Worm (Caenorhabditis elegans): ENCODE measurements around the gene nlp-24.

nlp-24 gene

ce11 chrV:11615948-11616681 is at the start of gene nlp-24:
Gene nlp-24, plus strand, starts transcription at chrV:11616376.
- no peak for TF ChIP-seq aly-1 (tag; optimal IDR thresholded peaks at IDR 0.05)
- TF ChIP-seq tra-4 (tag; optimal IDR thresholded peaks at IDR 0.05): no peak
- no peak for TF ChIP-seq B0310.2 (tag; optimal IDR thresholded peaks at IDR 0.05)
- no peak for TF ChIP-seq tbx-11 (GFP tag; IDR thresholded peaks at IDR 0.05)
- TF ChIP-seq tbx-37 (GFP tag; conservative IDR thresholded peaks at IDR 0.05): no peak
- no peak for TF ChIP-seq ceh-13 (GFP tag; optimal IDR thresholded peaks at IDR 0.05)
- no peak for TF ChIP-seq pes-1 (GFP tag; IDR thresholded peaks at IDR 0.05)
- TF ChIP-seq scrt-1 (GFP tag; IDR thresholded peaks at IDR 0.05): no peak
- no peak for TF ChIP-seq hmg-4 (GFP tag; optimal IDR thresholded peaks at IDR 0.05)
- no peak for TF ChIP-seq flt-1 (GFP tag; IDR thresholded peaks at IDR 0.05)
- no peak for TF ChIP-seq ets-7 (tag; optimal IDR thresholded peaks at IDR 0.05)
- TF ChIP-seq hmbx-1 (tag; optimal IDR thresholded peaks at IDR 0.05): no peak
- TF ChIP-seq ama-1 (optimal IDR thresholded peaks at IDR 0.05): no peak

DNA sequence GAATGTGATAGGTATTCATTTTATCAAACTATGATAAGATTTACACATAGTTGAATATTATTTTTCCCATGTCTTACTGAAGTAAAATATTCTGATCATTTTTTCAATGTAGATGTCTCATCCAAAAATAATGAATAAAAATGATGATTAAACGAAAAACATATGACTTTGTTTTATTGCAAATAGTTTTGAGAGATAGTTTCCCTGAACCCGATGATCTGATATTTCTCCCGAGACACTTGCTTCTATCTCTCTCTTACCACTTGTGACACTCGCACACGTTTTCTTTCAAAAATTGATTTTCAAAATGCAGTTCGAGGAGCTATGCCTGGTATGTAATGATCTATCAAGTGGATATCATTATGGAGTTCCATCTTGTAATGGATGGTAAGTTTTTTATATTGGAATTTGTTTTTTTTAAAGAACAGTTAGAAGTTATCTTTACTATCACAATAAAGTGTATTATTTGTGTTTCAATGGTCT is 46.0 kb upstream of the nlp-24 start, which contains the start of the genes nhr-101 and pms-2:
Gene nhr-101 (plus strand): TSS at position 308 of the 483 bp plus-strand sequence.
Gene pms-2 (minus strand): TSS at position 433 of the 483 bp plus-strand sequence.
- TF ChIP-seq flt-1 (GFP tag; IDR thresholded peaks at IDR 0.05) (no peak), ceh-13 (GFP tag; optimal IDR thresholded peaks at IDR 0.05) (no peak), B0310.2 (tag; optimal IDR thresholded peaks at IDR 0.05) (no peak), pes-1 (GFP tag; IDR thresholded peaks at IDR 0.05) (no peak), sea-1 (GFP tag; conservative IDR thresholded peaks at IDR 0.05) (no peak), ets-7 (tag; optimal IDR thresholded peaks at IDR 0.05) (no peak), hnd-1 (tag; optimal IDR thresholded peaks at IDR 0.05) (no peak)

DNA sequence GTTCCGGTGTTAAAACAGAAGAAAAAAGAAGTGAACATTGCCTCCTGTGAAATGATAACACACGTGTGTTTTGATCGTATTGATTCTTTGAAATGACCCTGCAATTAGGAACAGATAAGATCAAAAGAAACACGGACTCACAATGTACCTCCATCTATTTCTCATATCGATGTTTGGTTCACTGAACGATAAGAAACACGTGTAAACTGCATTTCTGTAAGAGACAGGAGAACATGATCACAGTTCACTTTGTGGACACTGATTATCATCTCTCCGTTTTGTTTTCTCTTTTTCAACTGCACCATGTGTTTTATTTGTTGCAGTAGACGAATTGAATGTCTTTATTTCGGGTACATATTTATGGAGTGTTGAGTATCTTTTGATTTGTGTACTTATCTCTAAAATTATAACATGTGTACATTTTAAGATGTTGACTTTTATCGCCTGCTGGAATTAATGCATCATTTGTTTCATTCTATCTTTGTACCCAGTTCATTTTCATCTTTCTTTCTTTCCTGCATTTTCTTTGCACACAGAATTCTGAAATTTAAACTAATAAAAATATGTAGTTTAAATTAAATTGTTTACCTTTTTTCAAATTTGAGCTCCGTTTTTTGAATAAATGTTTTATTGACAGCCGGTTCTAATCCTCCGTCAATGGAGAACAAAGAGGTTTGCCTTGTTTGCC is 43.2 kb upstream of the nlp-24 start, which contains the start of the genes H12C20.7 and nhr-68:
Gene H12C20.7 (minus strand): TSS at position 188 of the 688 bp plus-strand sequence.
Gene nhr-68 (plus strand): TSS at position 638 of the 688 bp plus-strand sequence.
- TF ChIP-seq sea-1 (GFP tag; conservative IDR thresholded peaks at IDR 0.05) (no peak), hmbx-1 (tag; optimal IDR thresholded peaks at IDR 0.05) (no peak), B0310.2 (tag; optimal IDR thresholded peaks at IDR 0.05) (no peak), tra-4 (tag; optimal IDR thresholded peaks at IDR 0.05) (no peak), ets-7 (tag; optimal IDR thresholded peaks at IDR 0.05) (no peak), F13C5.2 (tag; optimal IDR thresholded peaks at IDR 0.05) (no peak), hmg-4 (GFP tag; optimal IDR thresholded peaks at IDR 0.05) (no peak), tbx-11 (GFP tag; IDR thresholded peaks at IDR 0.05) (no peak), pes-1 (GFP tag; IDR thresholded peaks at IDR 0.05) (no peak), flt-1 (GFP tag; IDR thresholded peaks at IDR 0.05) (no peak), hnd-1 (tag; optimal IDR thresholded peaks at IDR 0.05) (no peak), tbx-37 (GFP tag; conservative IDR thresholded peaks at IDR 0.05) (no peak)

- no peak for TF ChIP-seq ama-1 (optimal IDR thresholded peaks at IDR 0.05)
- TF ChIP-seq aly-1 (tag; optimal IDR thresholded peaks at IDR 0.05): no peak
- TF ChIP-seq hmg-4 (GFP tag; optimal IDR thresholded peaks at IDR 0.05): no peak
- TF ChIP-seq flt-1 (GFP tag; IDR thresholded peaks at IDR 0.05): no peak
- no peak for TF ChIP-seq tbx-11 (GFP tag; IDR thresholded peaks at IDR 0.05)
- no peak for TF ChIP-seq B0310.2 (tag; optimal IDR thresholded peaks at IDR 0.05)
- TF ChIP-seq sea-1 (GFP tag; conservative IDR thresholded peaks at IDR 0.05): no peak
- no peak for TF ChIP-seq hmbx-1 (tag; optimal IDR thresholded peaks at IDR 0.05)
- no peak for TF ChIP-seq ceh-36 (tag; optimal IDR thresholded peaks at IDR 0.05)
- no peak for TF ChIP-seq scrt-1 (GFP tag; IDR thresholded peaks at IDR 0.05)
These were observed 41.6 kb upstream of the nlp-24 start for ce11 chrV:11574563-11574962.

DNA sequence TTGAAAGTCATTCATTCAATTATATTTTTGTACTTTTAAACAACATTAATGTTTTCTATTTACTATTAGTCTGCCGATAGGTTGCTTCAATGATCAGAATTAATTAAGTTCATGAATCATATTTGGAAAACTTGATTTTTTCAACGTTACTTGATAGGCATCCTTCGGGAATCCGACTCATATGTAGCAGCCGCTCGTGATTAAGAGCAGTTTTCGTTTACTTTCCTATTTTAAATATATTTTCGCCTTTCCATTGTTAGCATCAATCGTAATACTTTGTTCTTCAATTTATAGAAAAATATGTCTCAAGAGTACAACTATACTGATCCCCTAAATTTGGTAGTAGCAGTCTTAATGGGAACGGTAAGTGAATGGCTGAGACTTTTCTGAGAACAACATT is 35.4 kb upstream of the nlp-24 start, which contains the start of gene srx-90:
Gene srx-90 (plus strand): TSS at position 301 of the 400 bp plus-strand sequence.
- TF ChIP-seq pes-1 (GFP tag; IDR thresholded peaks at IDR 0.05) (no peak), ceh-36 (tag; optimal IDR thresholded peaks at IDR 0.05) (no peak), hmg-4 (GFP tag; optimal IDR thresholded peaks at IDR 0.05) (no peak), hnd-1 (tag; optimal IDR thresholded peaks at IDR 0.05) (no peak), B0310.2 (tag; optimal IDR thresholded peaks at IDR 0.05) (no peak), hmbx-1 (tag; optimal IDR thresholded peaks at IDR 0.05) (no peak), tbx-37 (GFP tag; conservative IDR thresholded peaks at IDR 0.05) (no peak), ets-7 (tag; optimal IDR thresholded peaks at IDR 0.05) (no peak)

ce11 chrV:11583212-11583611 is 33.0 kb upstream of the nlp-24 start, which contains the start of gene srx-88:
Gene srx-88, plus strand, starts transcription at chrV:11583512.
- TF ChIP-seq hnd-1 (tag; optimal IDR thresholded peaks at IDR 0.05): no peak
- no peak for TF ChIP-seq aly-1 (tag; optimal IDR thresholded peaks at IDR 0.05)
- TF ChIP-seq F13C5.2 (tag; optimal IDR thresholded peaks at IDR 0.05): no peak
- no peak for TF ChIP-seq tbx-37 (GFP tag; conservative IDR thresholded peaks at IDR 0.05)

- TF ChIP-seq aly-1 (tag; optimal IDR thresholded peaks at IDR 0.05) (no peak), hmbx-1 (tag; optimal IDR thresholded peaks at IDR 0.05) (no peak), pes-1 (GFP tag; IDR thresholded peaks at IDR 0.05) (no peak), B0310.2 (tag; optimal IDR thresholded peaks at IDR 0.05) (no peak), flt-1 (GFP tag; IDR thresholded peaks at IDR 0.05) (no peak), tra-4 (tag; optimal IDR thresholded peaks at IDR 0.05) (no peak), ets-7 (tag; optimal IDR thresholded peaks at IDR 0.05) (no peak), F13C5.2 (tag; optimal IDR thresholded peaks at IDR 0.05) (no peak), sea-1 (GFP tag; conservative IDR thresholded peaks at IDR 0.05) (no peak), tbx-37 (GFP tag; conservative IDR thresholded peaks at IDR 0.05) (no peak), hnd-1 (tag; optimal IDR thresholded peaks at IDR 0.05) (no peak), ceh-13 (GFP tag; optimal IDR thresholded peaks at IDR 0.05) (no peak), ceh-36 (tag; optimal IDR thresholded peaks at IDR 0.05) (no peak), scrt-1 (GFP tag; IDR thresholded peaks at IDR 0.05) (no peak)
These were observed 31.1 kb upstream of the nlp-24 start for ce11 chrV:11585122-11585521.

All from whole organism, early embryonic.